Fruit fly (Drosophila melanogaster): ENCODE measurements around the gene CG5114.

DNA sequence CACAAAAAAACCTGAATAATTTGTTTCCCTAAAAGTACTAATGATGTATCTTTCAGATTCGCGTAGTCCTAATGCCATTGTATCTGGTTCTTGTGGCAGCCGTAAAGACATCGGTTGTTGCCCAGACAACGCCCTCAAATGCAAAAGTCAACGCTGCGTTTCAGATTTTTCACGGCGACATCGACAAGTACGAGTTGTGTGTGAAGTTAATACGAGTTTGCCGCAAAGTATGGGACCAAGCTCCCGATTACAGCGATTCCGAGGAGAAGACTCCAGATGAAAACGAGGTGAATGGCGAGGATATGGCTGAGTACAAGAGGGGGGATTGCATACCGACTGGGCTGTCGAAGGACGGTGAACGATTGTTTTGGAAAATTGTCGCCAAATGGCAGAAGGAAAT is 2.6 kb upstream of the CG5114 start:
- TF ChIP-seq h (optimal IDR thresholded peaks at IDR 0.05) (no peak), ttk (optimal IDR thresholded peaks at IDR 0.05) (no peak), Myc (optimal IDR thresholded peaks at IDR 0.05) (no peak), psq (optimal IDR thresholded peaks at IDR 0.05) (no peak)
